Fruit fly (Drosophila melanogaster): ENCODE data around the gene Obp99b.

DNA sequence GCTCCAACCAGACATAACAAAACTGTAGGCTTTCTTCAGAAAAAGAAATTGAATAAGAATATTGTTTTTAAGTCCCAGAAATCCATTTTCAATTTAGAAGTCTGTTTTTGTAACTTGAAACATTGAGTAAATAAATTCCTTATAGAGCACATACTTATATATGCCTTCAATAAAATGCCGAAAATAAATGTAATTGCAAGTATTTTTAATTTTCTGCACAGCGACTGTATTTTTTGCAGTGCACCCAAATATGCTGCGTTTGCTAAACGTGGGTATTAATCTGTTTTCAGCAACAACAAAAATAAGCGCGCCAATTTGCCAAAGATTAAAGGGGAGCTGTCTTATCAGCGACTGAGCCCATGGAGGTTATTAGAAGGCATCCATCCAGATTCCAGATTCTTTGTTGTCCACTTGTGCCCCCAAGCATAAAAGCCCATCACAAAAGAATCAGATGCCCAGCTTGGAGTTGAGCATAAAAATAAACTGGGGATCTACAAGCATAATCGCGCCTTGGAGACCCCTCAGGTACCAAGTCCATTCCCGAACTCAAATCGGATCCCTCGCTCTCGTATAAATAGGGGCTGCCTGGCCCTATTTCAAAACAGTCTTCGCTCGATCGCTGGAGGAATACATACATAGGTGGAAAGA lies 45.5 kb downstream of the Obp99b start, which contains the start of gene Obp99a:
- TF ChIP-seq ttk (optimal IDR thresholded peaks at IDR 0.05) (no peak), Sin3A (optimal IDR thresholded peaks at IDR 0.05) (no peak), h (optimal IDR thresholded peaks at IDR 0.05) (no peak), insv (optimal IDR thresholded peaks at IDR 0.05) (no peak)

Measured in Kc167 (cell line).